Fruit fly (Drosophila melanogaster) Kc167 (cell line): ENCODE measurements around the gene CG31075.

Source experiments
- Sin3A ChIP-seq: fragments of >200 bp; optimal IDR thresholded peaks from 2 replicates; lab custom pipeline; 2018; ENCODE audit warnings: missing external identifiers
- h ChIP-seq: fragments of >200 bp; optimal IDR thresholded peaks from 3 replicates; lab custom pipeline; 2018; ENCODE audit warnings: missing external identifiers
- insv ChIP-seq: fragments of >200 bp; optimal IDR thresholded peaks from 3 replicates; lab custom pipeline; 2018; ENCODE audit warnings: missing external identifiers
- psq ChIP-seq: fragments of >200 bp; optimal IDR thresholded peaks from 2 replicates; lab custom pipeline; 2017; ENCODE audit warnings: missing external identifiers
- ttk ChIP-seq: sonication (Bioruptor generic); optimal IDR thresholded peaks from 2 replicates; lab custom pipeline; 2017; ENCODE audit warnings: missing external identifiers

DNA sequence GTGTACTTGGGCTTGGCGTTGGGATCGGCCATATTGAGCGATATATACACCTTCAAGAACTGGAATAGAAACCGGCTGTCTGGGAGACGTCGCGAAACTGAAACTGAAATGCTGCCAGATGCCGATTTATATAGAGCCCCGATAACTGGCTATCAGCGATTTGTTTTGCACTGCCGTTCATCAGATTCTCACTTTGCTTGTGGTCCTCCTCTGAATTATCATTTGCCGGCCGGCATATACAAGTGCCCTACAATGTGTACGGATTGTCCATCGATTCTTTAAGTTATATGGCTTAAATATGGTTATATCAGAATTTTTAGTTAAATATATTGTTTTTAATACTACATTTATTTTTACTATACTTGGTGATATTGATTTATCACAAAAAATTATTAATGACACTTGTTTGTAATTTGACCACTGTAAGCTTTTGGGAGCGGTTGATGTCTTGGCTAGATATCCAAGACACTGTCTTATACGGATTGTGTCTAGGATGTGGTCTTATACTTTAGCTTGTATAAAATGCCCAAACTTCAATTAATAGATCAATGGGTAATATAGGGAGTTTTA is at the start of gene CG31075:
- TF ChIP-seq insv (lab: Kevin White, UChicago) (no peak), ttk (lab: Kevin White, UChicago) (no peak), h (no peak), psq (lab: Kevin White, UChicago) (peak; percentile 54), Sin3A (lab: Kevin White, UChicago) (no peak)
